Fruit fly (Drosophila melanogaster) whole organism, prepupa: Measurements from ENCODE around the gene Sas-6.

Experiments used
- Blimp-1 ChIP-seq: fragments of 200-800 bp; sonication (Bioruptor generic); optimal IDR thresholded peaks from 3 replicates; lab custom pipeline; 2017; ENCODE audit warnings: missing biosample characterization, missing genetic modification characterization, mild to moderate bottlenecking, moderate library complexity, missing genetic modification reagents
- CG11762 ChIP-seq: fragments of 200-800 bp; sonication (Bioruptor generic); optimal IDR thresholded peaks from 3 replicates; lab custom pipeline; 2016; ENCODE audit warnings: missing biosample characterization, missing genetic modification characterization; ENCODE audit not compliant: insufficient read depth
- Sox102F ChIP-seq: fragments of 200-800 bp; sonication (Bioruptor generic); optimal IDR thresholded peaks from 2 replicates; lab custom pipeline; 2016; ENCODE audit warnings: missing biosample characterization, mild to moderate bottlenecking, missing genetic modification characterization
- cyc ChIP-seq: fragments of 200-800 bp; sonication (Bioruptor generic); optimal IDR thresholded peaks from 3 replicates; lab custom pipeline; 2016; ENCODE audit warnings: missing biosample characterization, missing genetic modification characterization
- esn ChIP-seq: fragments of 200-800 bp; sonication (Bioruptor generic); optimal IDR thresholded peaks from 2 replicates; lab custom pipeline; 2016; ENCODE audit warnings: missing biosample characterization, mild to moderate bottlenecking, missing genetic modification characterization, moderate library complexity
- fkh ChIP-seq: fragments of 200-800 bp; sonication (Bioruptor generic); optimal IDR thresholded peaks from 3 replicates; lab custom pipeline; 2017; ENCODE audit warnings: missing biosample characterization, mild to moderate bottlenecking, missing genetic modification characterization, moderate library complexity

- no peak for TF ChIP-seq Blimp-1 (GFP tag; lab: Kevin White, UChicago)
- TF ChIP-seq CG11762 (GFP tag; lab: Kevin White, UChicago) = no peak
- no peak for TF ChIP-seq esn (GFP tag; lab: Kevin White, UChicago)
- no peak for TF ChIP-seq fkh
- no peak for TF ChIP-seq Sox102F (GFP tag; lab: Kevin White, UChicago)
- peak; percentile 1 for TF ChIP-seq cyc (GFP tag; lab: Kevin White, UChicago)
Measured at dm6 chr3R:30022452-30023028, 27.4 kb downstream of the Sas-6 start, which contains the start of the genes RpS28a and Axn.
